Worm (Caenorhabditis elegans) whole organism, L2 larva: ENCODE results near the gene bath-4.

Source experiments
- R02D3.7 ChIP-seq: fragments of 150-350 bp; optimal IDR thresholded peaks from 2 replicates; lab custom pipeline; 2014; ENCODE audit warnings: missing biosample characterization, missing genetic modification characterization
- ZK546.5 ChIP-seq: sonication (generic microtip); optimal IDR thresholded peaks from 2 replicates; lab custom pipeline; 2017; ENCODE audit warnings: missing biosample characterization, missing genetic modification characterization
- alr-1 ChIP-seq: fragments of 150-350 bp; optimal IDR thresholded peaks from 2 replicates; lab custom pipeline; 2014; ENCODE audit warnings: missing biosample characterization, missing genetic modification characterization
- ama-1 ChIP-seq: fragments of 150-350 bp; optimal IDR thresholded peaks from 2 replicates; lab custom pipeline; 2018; ENCODE audit warnings: inconsistent platforms
- blmp-1 ChIP-seq: sonication (generic microtip); optimal IDR thresholded peaks from 2 replicates; lab custom pipeline; 2017; ENCODE audit warnings: missing genetic modification characterization, mild to moderate bottlenecking, missing compliant biosample characterization, antibody characterized with exemption, moderate library complexity; ENCODE audit not compliant: insufficient read depth
- ceh-16 ChIP-seq: fragments of 150-350 bp; optimal IDR thresholded peaks from 2 replicates; lab custom pipeline; 2014; ENCODE audit warnings: missing biosample characterization, missing genetic modification characterization
- ceh-82 ChIP-seq: fragments of 150-350 bp; optimal IDR thresholded peaks from 2 replicates; lab custom pipeline; 2014; ENCODE audit warnings: missing biosample characterization, missing genetic modification characterization
- egl-27 ChIP-seq: sonication (generic microtip); optimal IDR thresholded peaks from 3 replicates; lab custom pipeline; 2017; ENCODE audit warnings: missing biosample characterization, missing genetic modification reagents, missing genetic modification characterization
- elt-1 ChIP-seq: fragments of 150-350 bp; optimal IDR thresholded peaks from 2 replicates; lab custom pipeline; 2014; ENCODE audit warnings: missing biosample characterization, missing genetic modification characterization
- elt-3 ChIP-seq: sonication (generic microtip); optimal IDR thresholded peaks from 2 replicates; lab custom pipeline; 2017; ENCODE audit warnings: missing biosample characterization, missing genetic modification characterization
- fos-1 ChIP-seq: fragments of 150-350 bp; optimal IDR thresholded peaks from 2 replicates; lab custom pipeline; 2014; ENCODE audit warnings: missing biosample characterization, missing genetic modification characterization
- gmeb-1 ChIP-seq: fragments of 150-350 bp; optimal IDR thresholded peaks from 2 replicates; lab custom pipeline; 2014; ENCODE audit warnings: missing biosample characterization, missing genetic modification characterization
- lin-11 ChIP-seq: fragments of 150-350 bp; sonication (generic microtip); optimal IDR thresholded peaks from 2 replicates; lab custom pipeline; 2014; ENCODE audit warnings: missing biosample characterization, missing genetic modification characterization, inconsistent platforms, mixed read lengths
- lin-13 ChIP-seq: fragments of 150-350 bp; optimal IDR thresholded peaks from 2 replicates; lab custom pipeline; 2014; ENCODE audit warnings: missing biosample characterization, missing genetic modification reagents, missing genetic modification characterization
- lin-39 ChIP-seq: fragments of 150-350 bp; optimal IDR thresholded peaks from 2 replicates; lab custom pipeline; 2014; ENCODE audit warnings: missing biosample characterization, missing genetic modification reagents, missing genetic modification characterization
- lsy-2 ChIP-seq, 2 experiments: fragments of 150-350 bp in 1 of 2; sonication (generic microtip) in 1 of 2; optimal IDR thresholded peaks; 2 replicates each; lab custom pipeline; 2014 to 2017; ENCODE audit warnings: missing biosample characterization in 2 of 2, missing genetic modification characterization in 2 of 2
- mbf-1 ChIP-seq: sonication (generic microtip); optimal IDR thresholded peaks from 2 replicates; lab custom pipeline; 2017; ENCODE audit warnings: missing biosample characterization, missing genetic modification characterization
- nhr-10 ChIP-seq: sonication (generic microtip); optimal IDR thresholded peaks from 2 replicates; lab custom pipeline; 2017; ENCODE audit warnings: missing biosample characterization, missing genetic modification characterization
- nhr-12 ChIP-seq: fragments of 150-350 bp; optimal IDR thresholded peaks from 2 replicates; lab custom pipeline; 2014; ENCODE audit warnings: missing biosample characterization, missing genetic modification characterization
- nhr-129 ChIP-seq: fragments of 150-350 bp; optimal IDR thresholded peaks from 2 replicates; lab custom pipeline; 2014; ENCODE audit warnings: missing biosample characterization, missing genetic modification characterization
- nhr-21 ChIP-seq: fragments of 150-350 bp; optimal IDR thresholded peaks from 2 replicates; lab custom pipeline; 2014; ENCODE audit warnings: missing biosample characterization, missing genetic modification characterization
- nhr-237 ChIP-seq: fragments of 150-350 bp; optimal IDR thresholded peaks from 2 replicates; lab custom pipeline; 2014; ENCODE audit warnings: missing biosample characterization, missing genetic modification characterization
- nhr-6 ChIP-seq: fragments of 150-350 bp; optimal IDR thresholded peaks from 2 replicates; lab custom pipeline; 2014; ENCODE audit warnings: missing biosample characterization, missing genetic modification characterization
- nhr-77 ChIP-seq: fragments of 150-350 bp; optimal IDR thresholded peaks from 2 replicates; lab custom pipeline; 2014; ENCODE audit warnings: missing biosample characterization, missing genetic modification characterization
- sem-4 ChIP-seq: fragments of 150-350 bp; optimal IDR thresholded peaks from 2 replicates; lab custom pipeline; 2014; ENCODE audit warnings: missing biosample characterization, missing genetic modification reagents, missing genetic modification characterization
- skn-1 ChIP-seq: sonication (generic microtip); optimal IDR thresholded peaks from 2 replicates; lab custom pipeline; 2017; ENCODE audit warnings: missing biosample characterization, missing genetic modification characterization
- sma-3 ChIP-seq: sonication (generic microtip); optimal IDR thresholded peaks from 2 replicates; lab custom pipeline; 2016; ENCODE audit warnings: missing genetic modification reagents, missing genetic modification characterization, missing compliant biosample characterization
- sma-9 ChIP-seq, 2 experiments: fragments of 150-350 bp in 1 of 2; sonication (generic microtip) in 1 of 2; optimal IDR thresholded peaks; 2 replicates each; lab custom pipeline; 2014 to 2016; ENCODE audit warnings: missing genetic modification characterization in 2 of 2, mild to moderate bottlenecking in 1 of 2, missing biosample characterization in 1 of 2, missing compliant biosample characterization in 1 of 2, missing genetic modification reagents in 1 of 2, moderate library complexity in 1 of 2
- snpc-4 ChIP-seq: fragments of 150-350 bp; optimal IDR thresholded peaks from 2 replicates; lab custom pipeline; 2014; ENCODE audit warnings: missing biosample characterization, missing genetic modification characterization
- unc-39 ChIP-seq: fragments of 150-350 bp; optimal IDR thresholded peaks from 2 replicates; lab custom pipeline; 2014; ENCODE audit warnings: missing biosample characterization, missing genetic modification characterization
- unc-62 ChIP-seq: fragments of 150-350 bp; optimal IDR thresholded peaks from 2 replicates; lab custom pipeline; 2014; ENCODE audit warnings: missing biosample characterization, missing genetic modification reagents, missing genetic modification characterization
- zag-1 ChIP-seq: fragments of 150-350 bp; optimal IDR thresholded peaks from 2 replicates; lab custom pipeline; 2014; ENCODE audit warnings: missing biosample characterization, missing genetic modification characterization
- ztf-1 ChIP-seq: fragments of 200-800 bp; sonication (Bioruptor generic); conservative IDR thresholded peaks from 2 replicates; pipeline ENCODE4 v1.3.6; 2022; ENCODE audit warnings: missing genetic modification characterization, missing compliant biosample characterization
- ztf-11 ChIP-seq: sonication (generic microtip); optimal IDR thresholded peaks from 2 replicates; lab custom pipeline; 2017; ENCODE audit warnings: missing biosample characterization, missing genetic modification characterization
- ztf-4 ChIP-seq: fragments of 150-350 bp; optimal IDR thresholded peaks from 2 replicates; lab custom pipeline; 2014; ENCODE audit warnings: missing biosample characterization, missing genetic modification characterization

bath-4 gene

ce11 chrII:1889071-1889470 lies 28.7 kb downstream of the bath-4 start, which contains the start of gene math-8:
math-8 (minus strand) TSS chrII:1889171.
- TF ChIP-seq nhr-10 (tag; lab: Kevin White, UChicago) = no peak
- TF ChIP-seq alr-1 (tag; lab: Kevin White, UChicago) = no peak
- no peak for TF ChIP-seq blmp-1 (tag; lab: Kevin White, UChicago)
- TF ChIP-seq lin-11 (tag; lab: Kevin White, UChicago) = no peak
- TF ChIP-seq snpc-4 (tag; lab: Kevin White, UChicago) = no peak
- TF ChIP-seq ztf-1 (GFP tag; lab: Robert Waterston, UW) = no peak
- no peak for TF ChIP-seq ztf-11 (tag; lab: Kevin White, UChicago)
- TF ChIP-seq ztf-4 (tag; lab: Kevin White, UChicago) = no peak
- no peak for TF ChIP-seq egl-27
- no peak for TF ChIP-seq nhr-6 (tag; lab: Kevin White, UChicago)
- no peak for TF ChIP-seq nhr-21 (tag; lab: Kevin White, UChicago)
- no peak for TF ChIP-seq gmeb-1
- no peak for TF ChIP-seq sem-4 (tag; lab: Kevin White, UChicago)
- no peak for TF ChIP-seq zag-1 (tag; lab: Kevin White, UChicago)
- no peak for TF ChIP-seq nhr-12 (tag; lab: Kevin White, UChicago)
- no peak for TF ChIP-seq mbf-1
- TF ChIP-seq unc-62 (GFP tag; lab: Kevin White, UChicago) = no peak
- TF ChIP-seq ceh-16 = no peak
- no peak for TF ChIP-seq skn-1 (tag; lab: Kevin White, UChicago)
- TF ChIP-seq, all 48 proteins: peak for 0

DNA sequence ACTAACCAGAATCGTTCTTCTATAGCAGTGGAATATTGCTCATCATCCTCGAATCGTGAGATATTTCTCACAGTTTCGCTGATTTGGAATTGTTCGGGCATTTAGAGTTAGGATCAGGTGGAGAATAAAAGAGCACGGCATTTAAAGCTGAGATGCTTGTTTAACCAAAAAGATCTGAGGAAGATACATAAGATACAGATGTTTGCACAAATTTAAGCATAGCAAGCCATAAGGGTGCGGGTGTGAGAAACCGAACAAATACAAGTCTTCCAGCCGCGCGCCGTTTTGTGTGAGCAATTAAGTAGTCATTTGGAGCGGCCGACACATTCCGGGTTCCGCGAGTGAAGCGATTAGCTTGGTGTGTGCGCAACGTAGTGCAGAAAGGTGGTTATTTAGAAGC lies 31.4 kb downstream of the bath-4 start, which contains the start of gene math-7:
math-7 (minus strand) TSS at position 101 of the 400 bp plus-strand sequence.
- TF ChIP-seq ceh-82 (no peak), unc-39 (tag; lab: Kevin White, UChicago) (no peak)

DNA sequence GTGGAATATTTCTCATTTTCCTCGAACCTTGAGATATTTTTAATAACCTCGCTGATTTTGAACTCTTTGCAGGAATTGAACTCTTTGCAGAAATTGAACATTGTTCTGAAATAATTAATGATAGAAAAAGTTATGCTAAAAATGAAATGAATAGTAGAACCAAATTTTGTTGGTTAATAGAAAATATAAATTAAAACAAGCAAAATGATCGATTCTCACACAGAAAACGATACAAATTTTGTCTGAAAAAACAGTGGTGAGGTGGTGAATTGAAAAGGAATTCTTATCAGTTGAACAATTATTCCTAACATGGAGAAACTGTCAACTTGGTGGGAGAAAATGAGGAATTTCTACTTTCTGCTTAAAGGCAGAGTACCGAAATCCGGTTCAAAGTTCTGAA lies 33.1 kb downstream of the bath-4 start, which contains the start of gene math-6:
math-6 (minus strand) TSS at position 101 of the 400 bp plus-strand sequence.
- no peak for TF ChIP-seq snpc-4 (tag; lab: Kevin White, UChicago)
- TF ChIP-seq lin-13 (GFP tag; lab: Kevin White, UChicago) = no peak
- TF ChIP-seq nhr-129 (tag; lab: Kevin White, UChicago) = no peak
- TF ChIP-seq nhr-237 (tag; lab: Kevin White, UChicago) = no peak
- TF ChIP-seq lsy-2 (tag; optimal IDR thresholded peaks at IDR 0.05; lab: Kevin White, UChicago) = no peak
- no peak for TF ChIP-seq lin-39 (tag; lab: Kevin White, UChicago)
- TF ChIP-seq ztf-11 (tag; lab: Kevin White, UChicago) = no peak
- no peak for TF ChIP-seq gmeb-1
- no peak for TF ChIP-seq fos-1 (tag; lab: Kevin White, UChicago)
- no peak for TF ChIP-seq ceh-82
- no peak for TF ChIP-seq zag-1 (tag; lab: Kevin White, UChicago)
- no peak for TF ChIP-seq nhr-6 (tag; lab: Kevin White, UChicago)
- TF ChIP-seq unc-39 (tag; lab: Kevin White, UChicago) = no peak
- TF ChIP-seq lin-11 (tag; lab: Kevin White, UChicago) = no peak
- TF ChIP-seq R02D3.7 (tag; lab: Kevin White, UChicago) = no peak
- no peak for TF ChIP-seq ama-1 (lab: Kevin White, UChicago)
- no peak for TF ChIP-seq sma-3 (GFP tag; lab: Kevin White, UChicago)
- TF ChIP-seq, all 48 proteins: peak for 0

DNA sequence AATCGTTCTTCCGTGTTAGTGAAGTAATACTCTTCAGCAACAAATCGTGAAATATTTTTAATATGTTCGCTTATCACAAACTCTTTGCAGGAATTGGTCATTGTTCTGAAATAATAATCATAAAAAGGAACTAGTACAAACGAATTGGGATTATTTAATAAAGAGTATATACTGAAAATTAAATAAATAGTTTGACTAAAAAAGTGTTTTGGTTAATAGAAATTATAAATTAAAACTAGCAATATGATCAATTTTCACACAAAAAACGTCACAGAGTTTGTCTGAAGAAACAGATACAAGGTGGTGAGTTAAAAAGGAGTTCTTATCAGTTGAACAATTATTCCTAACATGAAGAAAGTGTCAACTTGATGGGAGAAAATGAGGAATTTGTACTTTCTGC lies 35.1 kb downstream of the bath-4 start, which contains the start of gene math-5:
math-5 (minus strand) TSS at position 101 of the 400 bp plus-strand sequence.
- TF ChIP-seq ztf-1 (GFP tag; lab: Robert Waterston, UW) (no peak), sma-9 (GFP tag; optimal IDR thresholded peaks at IDR 0.05; lab: Kevin White, UChicago) (no peak), sma-9 (tag; optimal IDR thresholded peaks at IDR 0.05; lab: Kevin White, UChicago) (no peak), blmp-1 (tag; lab: Kevin White, UChicago) (no peak), ZK546.5 (no peak), nhr-77 (tag; lab: Kevin White, UChicago) (no peak), elt-1 (no peak), sma-3 (GFP tag; lab: Kevin White, UChicago) (no peak), elt-3 (tag; lab: Kevin White, UChicago) (no peak), gmeb-1 (no peak), unc-62 (GFP tag; lab: Kevin White, UChicago) (no peak), ztf-11 (tag; lab: Kevin White, UChicago) (no peak), nhr-237 (tag; lab: Kevin White, UChicago) (no peak), egl-27 (no peak), lin-11 (tag; lab: Kevin White, UChicago) (no peak)
